Fruit fly (Drosophila melanogaster): ENCODE data around the gene mTerf5.

mTerf5 gene

dm6 chr3R:18220211-18220749, 3.2 kb downstream of the mTerf5 start, which contains the start of the genes CG7988 and CG7183 (continued):
- TF ChIP-seq pita (GFP tag; optimal IDR thresholded peaks at IDR 0.05) (no peak), pb (GFP tag; optimal IDR thresholded peaks at IDR 0.05) (peak; percentile 73), Ets97D (GFP tag; optimal IDR thresholded peaks at IDR 0.05) (peak; percentile 83), Mes4 (GFP tag; optimal IDR thresholded peaks at IDR 0.05) (peak; percentile 87), CG6854 (GFP tag; optimal IDR thresholded peaks at IDR 0.05) (peak; percentile 79), CG5180 (GFP tag; optimal IDR thresholded peaks at IDR 0.05) (peak; percentile 75), sna (GFP tag; IDR thresholded peaks at IDR 0.05; ENCODE audit: partially characterized antibody) (no peak), CG11696 (GFP tag; IDR thresholded peaks at IDR 0.05) (peak; percentile 93), CG2120 (GFP tag; optimal IDR thresholded peaks at IDR 0.05) (peak; percentile 98), dati (GFP tag; IDR thresholded peaks at IDR 0.05) (peak; percentile 93), CG4424 (GFP tag; optimal IDR thresholded peaks at IDR 0.05) (peak; percentile 98), Scr (GFP tag; IDR thresholded peaks at IDR 0.05; ENCODE audit: partially characterized antibody) (peak; percentile 23; the same call in 1 of the 2 replicates), HLH4C (GFP tag; IDR thresholded peaks at IDR 0.05; ENCODE audit: partially characterized antibody) (no peak), Meics (GFP tag; optimal IDR thresholded peaks at IDR 0.05) (peak; percentile 95), stc (GFP tag; IDR thresholded peaks at IDR 0.05) (peak; percentile 98), CG9876 (GFP tag; optimal IDR thresholded peaks at IDR 0.05) (peak; percentile 89), Hey (tag; optimal IDR thresholded peaks at IDR 0.05) (no peak), Gsc (GFP tag; IDR thresholded peaks at IDR 0.05) (peak; percentile 95), CG6791 (GFP tag; IDR thresholded peaks at IDR 0.05; ENCODE audit: partially characterized antibody) (no peak), CG8765 (GFP tag; IDR thresholded peaks at IDR 0.05) (peak; percentile 95), Hr78 (GFP tag; optimal IDR thresholded peaks at IDR 0.05) (peak in 1 of 2 experiments; percentile 92), vfl (GFP tag; optimal IDR thresholded peaks at IDR 0.05) (peak; percentile 91), CG7987 (GFP tag; optimal IDR thresholded peaks at IDR 0.05) (peak; percentile 88), CG6175 (GFP tag; IDR thresholded peaks at IDR 0.05) (peak; percentile 93), CG3281 (GFP tag; optimal IDR thresholded peaks at IDR 0.05) (peak; percentile 91), CG2678 (tag; optimal IDR thresholded peaks at IDR 0.05) (peak; percentile 98), CG30403 (GFP tag; optimal IDR thresholded peaks at IDR 0.05) (peak; percentile 99), Hmr (GFP tag; optimal IDR thresholded peaks at IDR 0.05) (peak; percentile 96), D19B (GFP tag; optimal IDR thresholded peaks at IDR 0.05) (peak; percentile 79), chn (GFP tag; optimal IDR thresholded peaks at IDR 0.05) (peak; percentile 96), CG7839 (tag; optimal IDR thresholded peaks at IDR 0.05) (peak; percentile 99), HLH3B (GFP tag; IDR thresholded peaks at IDR 0.05) (peak; percentile 99), crc (GFP tag; optimal IDR thresholded peaks at IDR 0.05) (peak; percentile 90), Doc2 (GFP tag; IDR thresholded peaks at IDR 0.05) (peak; percentile 83; the same call in 1 of the 2 replicates), slbo (GFP tag; IDR thresholded peaks at IDR 0.05) (peak; percentile 99), pfk (GFP tag; optimal IDR thresholded peaks at IDR 0.05) (no peak), wor (GFP tag; IDR thresholded peaks at IDR 0.05) (peak; percentile 97), CG6683 (GFP tag; optimal IDR thresholded peaks at IDR 0.05) (peak; percentile 85), Xrp1 (GFP tag; IDR thresholded peaks at IDR 0.05) (peak; percentile 99), CG8290 (GFP tag; optimal IDR thresholded peaks at IDR 0.05) (peak; percentile 98), CG8290 (tag; optimal IDR thresholded peaks at IDR 0.05) (peak in 1 of 2 experiments; percentile 83), CG43689 (GFP tag; IDR thresholded peaks at IDR 0.05) (peak; percentile 91), CG1602 (GFP tag; optimal IDR thresholded peaks at IDR 0.05) (peak; percentile 99), CG13775 (GFP tag; optimal IDR thresholded peaks at IDR 0.05) (peak; percentile 98), oc (tag; optimal IDR thresholded peaks at IDR 0.05) (peak; percentile 98), CG6272 (GFP tag; IDR thresholded peaks at IDR 0.05) (peak; percentile 98), sd (tag; optimal IDR thresholded peaks at IDR 0.05) (peak; percentile 99), pros (GFP tag; optimal IDR thresholded peaks at IDR 0.05) (peak; percentile 47), hkb (optimal IDR thresholded peaks at IDR 0.05) (no peak), hkb (GFP tag; IDR thresholded peaks at IDR 0.05) (peak; percentile 98), gfzf (GFP tag; optimal IDR thresholded peaks at IDR 0.05) (peak; percentile 56)
